Fruit fly (Drosophila melanogaster) whole organism, embryonic: ENCODE results near the gene Zip89B.

Experiments used
- Atf6 ChIP-seq: fragments of 200-800 bp; sonication (Bioruptor generic); IDR thresholded peaks from 2 replicates; pipeline ENCODE4 v1.3.6; 2022; ENCODE audit warnings: missing biosample characterization, missing genetic modification characterization
- CG10654 ChIP-seq: fragments of 200-800 bp; sonication (Bioruptor generic); optimal IDR thresholded peaks from 2 replicates; lab custom pipeline; 2016; ENCODE audit warnings: missing biosample characterization, missing genetic modification characterization
- CG10979 ChIP-seq: fragments of 200-800 bp; sonication (Bioruptor generic); optimal IDR thresholded peaks from 2 replicates; lab custom pipeline; 2018; ENCODE audit warnings: missing biosample characterization, mild to moderate bottlenecking, missing genetic modification characterization, moderate library complexity
- CG11093 ChIP-seq: fragments of 200-800 bp; sonication (Bioruptor generic); IDR thresholded peaks from 3 replicates; pipeline ENCODE4 v1.3.6; 2022; ENCODE audit warnings: missing biosample characterization, missing genetic modification characterization
- CG1529 ChIP-seq: fragments of 200-800 bp; sonication (Bioruptor generic); optimal IDR thresholded peaks from 3 replicates; lab custom pipeline; 2018; ENCODE audit warnings: missing biosample characterization, missing genetic modification characterization
- CG17829 ChIP-seq: fragments of 200-800 bp; optimal IDR thresholded peaks from 2 replicates; lab custom pipeline; 2019; ENCODE audit warnings: missing biosample characterization, mild to moderate bottlenecking, missing genetic modification characterization, moderate library complexity
- CG18262 ChIP-seq: fragments of 200-800 bp; optimal IDR thresholded peaks from 3 replicates; lab custom pipeline; 2019; ENCODE audit warnings: missing biosample characterization, mild to moderate bottlenecking, missing genetic modification characterization, moderate library complexity
- CG2712 ChIP-seq: fragments of 200-800 bp; optimal IDR thresholded peaks from 3 replicates; lab custom pipeline; 2019; ENCODE audit warnings: missing biosample characterization, mild to moderate bottlenecking, missing genetic modification characterization, moderate library complexity
- CG30403 ChIP-seq: fragments of 200-800 bp; sonication (Bioruptor generic); optimal IDR thresholded peaks from 3 replicates; lab custom pipeline; 2016; ENCODE audit warnings: missing biosample characterization, missing genetic modification characterization
- CG3407 ChIP-seq: fragments of 200-800 bp; sonication (Bioruptor generic); optimal IDR thresholded peaks from 2 replicates; lab custom pipeline; 2018; ENCODE audit warnings: missing biosample characterization, mild to moderate bottlenecking, missing genetic modification characterization
- CG4360 ChIP-seq: fragments of 200-800 bp; sonication (Bioruptor generic); IDR thresholded peaks from 2 replicates; pipeline ENCODE4 v1.3.6; 2022; ENCODE audit warnings: missing biosample characterization, missing genetic modification characterization
- CG7839 ChIP-seq: fragments of 200-800 bp; sonication (Bioruptor generic); optimal IDR thresholded peaks from 3 replicates; lab custom pipeline; 2018; ENCODE audit warnings: missing biosample characterization, mild to moderate bottlenecking, missing genetic modification characterization, moderate library complexity
- CG8388 ChIP-seq: fragments of 200-800 bp; sonication (Bioruptor generic); optimal IDR thresholded peaks from 2 replicates; lab custom pipeline; 2019; ENCODE audit warnings: missing biosample characterization, mild to moderate bottlenecking, missing genetic modification characterization, moderate library complexity
- CG8478 ChIP-seq: fragments of >200 bp; optimal IDR thresholded peaks from 2 replicates; lab custom pipeline; 2018
- CG9932 ChIP-seq: fragments of 200-800 bp; sonication (Bioruptor generic); IDR thresholded peaks from 2 replicates; pipeline ENCODE4 v1.3.6; 2022; ENCODE audit warnings: missing biosample characterization, missing genetic modification characterization
- D19A ChIP-seq: fragments of 200-800 bp; optimal IDR thresholded peaks from 3 replicates; lab custom pipeline; 2019; ENCODE audit warnings: missing biosample characterization, mild to moderate bottlenecking, missing genetic modification characterization, moderate library complexity
- Dbx ChIP-seq: fragments of 200-800 bp; sonication (Bioruptor generic); IDR thresholded peaks from 3 replicates; pipeline ENCODE4 v1.3.6; 2022; ENCODE audit warnings: missing biosample characterization, missing genetic modification characterization
- Dek ChIP-seq: fragments of 200-800 bp; sonication (Bioruptor generic); optimal IDR thresholded peaks from 3 replicates; lab custom pipeline; 2019; ENCODE audit warnings: missing biosample characterization, mild to moderate bottlenecking, missing genetic modification characterization, moderate library complexity
- Fer3 ChIP-seq: fragments of 200-800 bp; sonication (Bioruptor generic); optimal IDR thresholded peaks from 2 replicates; lab custom pipeline; 2018; ENCODE audit warnings: missing biosample characterization, mild to moderate bottlenecking, missing genetic modification characterization, moderate library complexity
- Hey ChIP-seq: fragments of 200-800 bp; sonication (Bioruptor generic); optimal IDR thresholded peaks from 3 replicates; lab custom pipeline; 2018; ENCODE audit warnings: missing biosample characterization, mild to moderate bottlenecking, missing genetic modification characterization
- Hr78 ChIP-seq, 2 experiments: fragments of 200-800 bp in 1 of 2; fragments of >200 bp in 1 of 2; sonication (Bioruptor generic) in 1 of 2; optimal IDR thresholded peaks; 2 replicates each; lab custom pipeline; 2017 to 2019; ENCODE audit warnings: missing biosample characterization in 2 of 2, missing genetic modification characterization in 2 of 2, mild to moderate bottlenecking in 1 of 2, moderate library complexity in 1 of 2
- Kr ChIP-seq: fragments of 200-800 bp; sonication (Bioruptor generic); optimal IDR thresholded peaks from 2 replicates; lab custom pipeline; 2017; ENCODE audit warnings: missing biosample characterization, mild to moderate bottlenecking, missing genetic modification characterization
- Lim3 ChIP-seq: fragments of 200-800 bp; sonication (Bioruptor generic); IDR thresholded peaks from 2 replicates; pipeline ENCODE4 v1.3.6; 2022; ENCODE audit warnings: missing biosample characterization, missing genetic modification characterization
- Med ChIP-seq: fragments of 200-800 bp; sonication (Bioruptor generic); peaks from one replicate; lab custom pipeline; 2016; ENCODE audit warnings: missing biosample characterization, missing genetic modification characterization, mild to moderate bottlenecking, inconsistent platforms, moderate library complexity
- Meics ChIP-seq: fragments of 200-800 bp; sonication (Bioruptor generic); optimal IDR thresholded peaks from 2 replicates; lab custom pipeline; 2017; ENCODE audit warnings: missing biosample characterization, mild to moderate bottlenecking, missing genetic modification characterization
- Oli ChIP-seq: fragments of 200-800 bp; sonication (Bioruptor generic); optimal IDR thresholded peaks from 2 replicates; lab custom pipeline; 2018; ENCODE audit warnings: missing biosample characterization, mild to moderate bottlenecking, missing genetic modification characterization, moderate library complexity
- Scr ChIP-seq: fragments of 200-800 bp; sonication (Bioruptor generic); IDR thresholded peaks from 2 replicates; pipeline ENCODE4 v1.3.6; 2022; ENCODE audit warnings: missing biosample characterization, missing genetic modification characterization; ENCODE audit not compliant: partially characterized antibody
- Sox102F ChIP-seq: fragments of 200-800 bp; sonication (Bioruptor generic); optimal IDR thresholded peaks from 2 replicates; lab custom pipeline; 2018; ENCODE audit warnings: missing biosample characterization, mild to moderate bottlenecking, missing genetic modification characterization, moderate library complexity
- Sry-β ChIP-seq: fragments of 200-800 bp; sonication (Bioruptor generic); optimal IDR thresholded peaks from 2 replicates; lab custom pipeline; 2018; ENCODE audit warnings: missing biosample characterization, mild to moderate bottlenecking, missing genetic modification characterization, moderate library complexity
- Stat92E ChIP-seq, 3 experiments: fragments of >200 bp in 2 of 3; fragments of 200-800 bp in 1 of 3; sonication (Bioruptor generic) in 1 of 3; optimal IDR thresholded peaks; 2 replicates each; lab custom pipeline; 2017 to 2019; ENCODE audit warnings: missing biosample characterization in 3 of 3, missing genetic modification characterization in 3 of 3, mild to moderate bottlenecking in 1 of 3, moderate library complexity in 1 of 3
- ab ChIP-seq: fragments of 200-800 bp; sonication (Bioruptor generic); optimal IDR thresholded peaks from 2 replicates; lab custom pipeline; 2016; ENCODE audit warnings: missing biosample characterization, missing genetic modification characterization
- abd-A ChIP-seq: fragments of 200-800 bp; sonication (Bioruptor generic); optimal IDR thresholded peaks from 3 replicates; lab custom pipeline; 2019; ENCODE audit warnings: missing biosample characterization, mild to moderate bottlenecking, missing genetic modification characterization, moderate library complexity
- ase ChIP-seq: fragments of 200-800 bp; sonication (Bioruptor generic); IDR thresholded peaks from 3 replicates; pipeline ENCODE4 v1.3.6; 2022; ENCODE audit warnings: missing biosample characterization, missing genetic modification characterization
- ato ChIP-seq: fragments of 200-800 bp; sonication (Bioruptor generic); IDR thresholded peaks from 2 replicates; pipeline ENCODE4 v1.3.6; 2022; ENCODE audit warnings: missing biosample characterization, missing genetic modification characterization; ENCODE audit not compliant: partially characterized antibody
- bab2 ChIP-seq: fragments of 200-800 bp; sonication (Bioruptor generic); optimal IDR thresholded peaks from 2 replicates; lab custom pipeline; 2016; ENCODE audit warnings: missing biosample characterization, missing genetic modification characterization
- bowl ChIP-seq: fragments of 200-800 bp; sonication (Bioruptor generic); IDR thresholded peaks from 2 replicates; pipeline ENCODE4 v1.3.6; 2022; ENCODE audit warnings: missing biosample characterization, missing genetic modification characterization
- dm ChIP-seq: fragments of 200-800 bp; sonication (Bioruptor generic); optimal IDR thresholded peaks from 3 replicates; lab custom pipeline; 2016; ENCODE audit warnings: missing biosample characterization, missing genetic modification characterization
- dmrt99B ChIP-seq: fragments of 200-800 bp; sonication (Bioruptor generic); optimal IDR thresholded peaks from 2 replicates; lab custom pipeline; 2018; ENCODE audit warnings: missing biosample characterization, mild to moderate bottlenecking, missing genetic modification characterization, moderate library complexity
- fd64A ChIP-seq: fragments of 200-800 bp; sonication (Bioruptor generic); optimal IDR thresholded peaks from 3 replicates; lab custom pipeline; 2018; ENCODE audit warnings: missing biosample characterization, mild to moderate bottlenecking, missing genetic modification characterization
- grau ChIP-seq: fragments of 200-800 bp; optimal IDR thresholded peaks from 3 replicates; lab custom pipeline; 2019; ENCODE audit warnings: missing biosample characterization, mild to moderate bottlenecking, missing genetic modification characterization, moderate library complexity
- grn ChIP-seq: fragments of 200-800 bp; sonication (Bioruptor generic); optimal IDR thresholded peaks from 3 replicates; lab custom pipeline; 2017; ENCODE audit warnings: missing biosample characterization, missing genetic modification characterization
- gsb ChIP-seq: fragments of 200-800 bp; sonication (Bioruptor generic); IDR thresholded peaks from 2 replicates; pipeline ENCODE4 v1.3.6; 2022; ENCODE audit warnings: missing biosample characterization, missing genetic modification characterization
- kni ChIP-seq: fragments of 200-800 bp; sonication (Bioruptor generic); optimal IDR thresholded peaks from 3 replicates; lab custom pipeline; 2017; ENCODE audit warnings: mild to moderate bottlenecking, missing biosample characterization, missing genetic modification reagents, missing genetic modification characterization
- knrl ChIP-seq: fragments of 200-800 bp; sonication (Bioruptor generic); IDR thresholded peaks from 3 replicates; pipeline ENCODE4 v1.3.6; 2022; ENCODE audit warnings: missing biosample characterization, missing genetic modification characterization; ENCODE audit not compliant: partially characterized antibody
- mam ChIP-seq: fragments of 200-800 bp; sonication (Bioruptor generic); optimal IDR thresholded peaks from 3 replicates; lab custom pipeline; 2016; ENCODE audit warnings: missing biosample characterization, missing genetic modification characterization
- phol ChIP-seq: fragments of 200-800 bp; sonication (Bioruptor generic); optimal IDR thresholded peaks from 3 replicates; lab custom pipeline; 2018; ENCODE audit warnings: missing biosample characterization, mild to moderate bottlenecking, missing genetic modification characterization, moderate library complexity
- stc ChIP-seq: fragments of 200-800 bp; sonication (Bioruptor generic); IDR thresholded peaks from 2 replicates; pipeline ENCODE4 v1.3.6; 2022; ENCODE audit warnings: missing biosample characterization, missing genetic modification characterization
- tna ChIP-seq: fragments of 200-800 bp; sonication (Bioruptor generic); IDR thresholded peaks from 2 replicates; pipeline ENCODE4 v1.3.6; 2022; ENCODE audit warnings: missing biosample characterization, missing genetic modification characterization; ENCODE audit not compliant: partially characterized antibody
- wdn ChIP-seq: fragments of 200-800 bp; sonication (Bioruptor generic); IDR thresholded peaks from 2 replicates; pipeline ENCODE4 v1.3.6; 2022; ENCODE audit warnings: missing biosample characterization, missing genetic modification characterization

Zip89B gene

DNA sequence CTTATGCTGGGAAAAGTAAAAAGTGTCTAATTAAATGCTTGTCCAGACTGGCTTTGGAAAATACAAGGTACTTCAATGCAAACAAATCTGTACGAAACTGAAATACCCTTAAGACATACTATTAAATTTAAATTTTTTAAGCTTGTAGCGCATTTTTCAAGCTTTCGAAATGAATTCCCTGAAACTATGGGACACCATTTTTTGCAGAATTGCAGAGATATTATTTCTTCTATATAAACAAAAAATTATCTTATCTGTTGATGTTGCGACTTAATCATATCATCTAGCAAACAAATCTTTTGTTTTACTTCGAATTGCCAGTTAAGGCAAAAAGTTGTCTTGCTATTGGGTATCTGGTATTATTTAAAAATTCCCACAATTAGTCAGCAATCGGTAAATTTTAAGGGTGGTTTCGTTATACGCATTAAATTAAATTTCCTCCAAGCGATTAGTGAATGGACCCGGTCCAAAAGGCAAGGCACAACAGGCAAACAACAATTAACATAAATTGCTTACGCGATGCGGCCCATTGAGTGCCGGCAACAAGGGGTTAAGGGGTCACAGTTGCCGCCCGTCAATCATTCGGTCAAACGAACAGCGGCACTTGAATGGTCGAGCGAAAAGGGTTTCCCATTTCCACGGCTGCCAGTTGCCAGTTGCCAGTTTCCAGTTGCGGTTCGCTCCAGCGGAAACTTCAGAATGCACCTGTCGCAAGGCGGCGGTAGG lies 30.9 kb downstream of the Zip89B start (continued):
- TF ChIP-seq CG9932 (GFP tag; lab: Robert Waterston, UW): no peak
- TF ChIP-seq CG10654: no peak
- TF ChIP-seq Dek: no peak
- TF ChIP-seq grn (GFP tag; lab: Kevin White, UChicago): peak; percentile 85
- peak; percentile 42 for TF ChIP-seq dmrt99B
- no peak for TF ChIP-seq fd64A (GFP tag; lab: Kevin White, UChicago)
- peak; percentile 7 for TF ChIP-seq Oli (tag; lab: Kevin White, UChicago)
- TF ChIP-seq CG11093: no peak
- TF ChIP-seq ase (GFP tag; lab: Robert Waterston, UW): no peak
- no peak for TF ChIP-seq dm
- TF ChIP-seq CG7839 (tag; lab: Kevin White, UChicago): peak; percentile 17
- TF ChIP-seq Stat92E (GFP tag; optimal IDR thresholded peaks at IDR 0.05; lab: Kevin White, UChicago): no peak
- TF ChIP-seq ab (GFP tag; lab: Kevin White, UChicago): no peak
- TF ChIP-seq CG3407 (GFP tag; lab: Kevin White, UChicago): no peak
- TF ChIP-seq gsb (GFP tag; lab: Robert Waterston, UW): no peak
- peak; percentile 96 for TF ChIP-seq D19A
- TF ChIP-seq Hr78 (GFP tag; optimal IDR thresholded peaks at IDR 0.05; lab: Kevin White, UChicago): peak in 1 of 2 experiments; percentile 82
- TF ChIP-seq bowl: no peak
- no peak for TF ChIP-seq CG8478 (lab: Kevin White, UChicago)
- peak; percentile 55 for TF ChIP-seq Med (GFP tag; lab: Kevin White, UChicago)
- TF ChIP-seq stc: no peak
- peak; percentile 43 for TF ChIP-seq CG18262
- TF ChIP-seq CG8388: peak; percentile 22
- TF ChIP-seq CG30403: peak; percentile 2
- TF ChIP-seq ato (GFP tag; lab: Robert Waterston, UW): no peak
- TF ChIP-seq abd-A (tag; lab: Kevin White, UChicago): peak; percentile 35
- no peak for TF ChIP-seq knrl (GFP tag; lab: Robert Waterston, UW)
- TF ChIP-seq tna: 0 out of 2 replicates have a peak, but pooled peaks have one; percentile 12
- TF ChIP-seq CG17829 (tag; lab: Kevin White, UChicago): no peak
- TF ChIP-seq Lim3 (GFP tag; lab: Robert Waterston, UW): no peak
- TF ChIP-seq mam: no peak
- peak; percentile 5 for TF ChIP-seq grau (tag; lab: Kevin White, UChicago)
- no peak for TF ChIP-seq Atf6
- TF ChIP-seq Hey (tag; lab: Kevin White, UChicago): peak; percentile 26
- TF ChIP-seq kni (GFP tag; lab: Kevin White, UChicago): peak; percentile 91
- TF ChIP-seq CG2712 (tag; lab: Kevin White, UChicago): peak; percentile 23
- TF ChIP-seq CG10979 (tag; lab: Kevin White, UChicago): peak; percentile 15
- peak; percentile 11 for TF ChIP-seq bab2 (GFP tag; lab: Kevin White, UChicago)
- peak; percentile 29 for TF ChIP-seq phol (tag; lab: Kevin White, UChicago)
- TF ChIP-seq CG1529: peak; percentile 22
- TF ChIP-seq Scr (GFP tag; lab: Robert Waterston, UW): no peak
- TF ChIP-seq Meics (GFP tag; lab: Kevin White, UChicago): peak; percentile 2
- TF ChIP-seq Kr (GFP tag; lab: Kevin White, UChicago): peak; percentile 98
- no peak for TF ChIP-seq Dbx
- peak; percentile 23 for TF ChIP-seq Sox102F (GFP tag; lab: Kevin White, UChicago)
- TF ChIP-seq Fer3 (tag; lab: Kevin White, UChicago): no peak
- TF ChIP-seq Sry-β (GFP tag; lab: Kevin White, UChicago): no peak
- 0 out of 2 replicates have a peak, but pooled peaks have one; percentile 12 for TF ChIP-seq wdn (GFP tag; lab: Robert Waterston, UW)
- 0 out of 2 replicates have a peak, but pooled peaks have one; percentile 18 for TF ChIP-seq CG4360
